Fruit fly (Drosophila melanogaster) whole organism, embryonic: ENCODE data around the gene CG9173.

Experiments
- B-H2 ChIP-seq: fragments of 200-800 bp; sonication (Bioruptor generic); optimal IDR thresholded peaks from 2 replicates; lab custom pipeline; 2018; ENCODE audit warnings: missing biosample characterization, mild to moderate bottlenecking, missing genetic modification characterization
- Bgb ChIP-seq: fragments of 200-800 bp; sonication (Bioruptor generic); IDR thresholded peaks from 2 replicates; pipeline ENCODE4 v1.3.6; 2022; ENCODE audit warnings: missing biosample characterization, missing genetic modification characterization; ENCODE audit not compliant: partially characterized antibody
- CG10321 ChIP-seq: fragments of 200-800 bp; sonication (Bioruptor generic); IDR thresholded peaks from 2 replicates; pipeline ENCODE4 v1.3.6; 2022; ENCODE audit warnings: missing biosample characterization, missing genetic modification characterization
- CG10979 ChIP-seq: fragments of 200-800 bp; sonication (Bioruptor generic); optimal IDR thresholded peaks from 2 replicates; lab custom pipeline; 2018; ENCODE audit warnings: missing biosample characterization, mild to moderate bottlenecking, missing genetic modification characterization, moderate library complexity
- CG11695 ChIP-seq: fragments of 200-800 bp; sonication (Bioruptor generic); IDR thresholded peaks from 3 replicates; pipeline ENCODE4 v1.3.6; 2022; ENCODE audit warnings: missing biosample characterization, missing genetic modification characterization
- CG12744 ChIP-seq: fragments of 200-800 bp; sonication (Bioruptor generic); optimal IDR thresholded peaks from 2 replicates; lab custom pipeline; 2016; ENCODE audit warnings: missing biosample characterization, missing genetic modification characterization
- CG13296 ChIP-seq: fragments of 200-800 bp; sonication (Bioruptor generic); optimal IDR thresholded peaks from 3 replicates; lab custom pipeline; 2018; ENCODE audit warnings: missing biosample characterization, mild to moderate bottlenecking, missing genetic modification characterization
- CG13424 ChIP-seq: fragments of 200-800 bp; sonication (Bioruptor generic); optimal IDR thresholded peaks from 2 replicates; lab custom pipeline; 2019; ENCODE audit warnings: missing biosample characterization, mild to moderate bottlenecking, missing genetic modification characterization, moderate library complexity
- CG1529 ChIP-seq: fragments of 200-800 bp; sonication (Bioruptor generic); optimal IDR thresholded peaks from 3 replicates; lab custom pipeline; 2018; ENCODE audit warnings: missing biosample characterization, missing genetic modification characterization
- CG30431 ChIP-seq: fragments of 200-800 bp; sonication (Bioruptor generic); optimal IDR thresholded peaks from 2 replicates; lab custom pipeline; 2017; ENCODE audit warnings: missing biosample characterization, missing genetic modification characterization
- CG32767 ChIP-seq: fragments of 200-800 bp; sonication (Bioruptor generic); IDR thresholded peaks from 2 replicates; pipeline ENCODE4 v1.3.6; 2022; ENCODE audit warnings: missing biosample characterization, missing genetic modification characterization
- CG33213 ChIP-seq: fragments of 200-800 bp; sonication (Bioruptor generic); optimal IDR thresholded peaks from 3 replicates; lab custom pipeline; 2016; ENCODE audit warnings: missing biosample characterization, missing genetic modification characterization
- CG3847 ChIP-seq: fragments of 200-800 bp; sonication (Bioruptor generic); IDR thresholded peaks from 2 replicates; pipeline ENCODE4 v1.3.6; 2022; ENCODE audit warnings: missing biosample characterization, missing genetic modification characterization
- CG3995 ChIP-seq: fragments of 200-800 bp; sonication (Bioruptor generic); optimal IDR thresholded peaks from 3 replicates; lab custom pipeline; 2016; ENCODE audit warnings: missing biosample characterization, missing genetic modification characterization
- CG42726 ChIP-seq: fragments of 200-800 bp; sonication (Bioruptor generic); IDR thresholded peaks from 2 replicates; pipeline ENCODE4 v1.3.6; 2022; ENCODE audit warnings: missing biosample characterization, missing genetic modification characterization; ENCODE audit not compliant: partially characterized antibody
- CG4282 ChIP-seq: fragments of 200-800 bp; sonication (Bioruptor generic); optimal IDR thresholded peaks from 2 replicates; lab custom pipeline; 2016; ENCODE audit warnings: missing biosample characterization, missing genetic modification characterization
- CG6689 ChIP-seq: fragments of 200-800 bp; sonication (Bioruptor generic); IDR thresholded peaks from 2 replicates; pipeline ENCODE4 v1.3.6; 2022; ENCODE audit warnings: missing biosample characterization, missing genetic modification characterization
- CG7745 ChIP-seq: fragments of 200-800 bp; sonication (Bioruptor generic); optimal IDR thresholded peaks from 2 replicates; lab custom pipeline; 2018; ENCODE audit warnings: missing biosample characterization, mild to moderate bottlenecking, missing genetic modification characterization, moderate library complexity
- CG7839 ChIP-seq: fragments of 200-800 bp; sonication (Bioruptor generic); optimal IDR thresholded peaks from 3 replicates; lab custom pipeline; 2018; ENCODE audit warnings: missing biosample characterization, mild to moderate bottlenecking, missing genetic modification characterization, moderate library complexity
- CG9215 ChIP-seq: fragments of 200-800 bp; sonication (Bioruptor generic); IDR thresholded peaks from 2 replicates; pipeline ENCODE4 v1.3.6; 2022; ENCODE audit warnings: missing biosample characterization, missing genetic modification characterization
- CG9797 ChIP-seq: fragments of 200-800 bp; sonication (Bioruptor generic); optimal IDR thresholded peaks from 3 replicates; lab custom pipeline; 2018; ENCODE audit warnings: missing biosample characterization, mild to moderate bottlenecking, missing genetic modification characterization
- Dad ChIP-seq: fragments of 200-800 bp; sonication (Bioruptor generic); optimal IDR thresholded peaks from 3 replicates; lab custom pipeline; 2016; ENCODE audit warnings: missing biosample characterization, missing genetic modification characterization
- H15 ChIP-seq: fragments of 200-800 bp; sonication (Bioruptor generic); IDR thresholded peaks from 3 replicates; pipeline ENCODE4 v1.3.6; 2022; ENCODE audit warnings: missing biosample characterization, missing genetic modification characterization
- HHEX ChIP-seq: fragments of 200-800 bp; sonication (Bioruptor generic); optimal IDR thresholded peaks from 3 replicates; lab custom pipeline; 2017; ENCODE audit warnings: missing biosample characterization, mild to moderate bottlenecking, missing genetic modification characterization, missing genetic modification reagents
- Hmr ChIP-seq: fragments of 200-800 bp; sonication (Bioruptor generic); optimal IDR thresholded peaks from 3 replicates; lab custom pipeline; 2017; ENCODE audit warnings: mild to moderate bottlenecking, missing biosample characterization, missing genetic modification reagents, missing genetic modification characterization
- Hr3 ChIP-seq: fragments of 200-800 bp; sonication (Bioruptor generic); optimal IDR thresholded peaks from 3 replicates; lab custom pipeline; 2016; ENCODE audit warnings: missing biosample characterization, missing genetic modification characterization
- PHDP ChIP-seq: fragments of 200-800 bp; sonication (Bioruptor generic); optimal IDR thresholded peaks from 3 replicates; lab custom pipeline; 2018; ENCODE audit warnings: missing biosample characterization, mild to moderate bottlenecking, missing genetic modification characterization, moderate library complexity
- TFAM ChIP-seq: fragments of 200-800 bp; sonication (Bioruptor generic); optimal IDR thresholded peaks from 2 replicates; lab custom pipeline; 2017; ENCODE audit warnings: missing biosample characterization, missing genetic modification characterization, inconsistent platforms
- ab ChIP-seq: fragments of 200-800 bp; sonication (Bioruptor generic); optimal IDR thresholded peaks from 2 replicates; lab custom pipeline; 2016; ENCODE audit warnings: missing biosample characterization, missing genetic modification characterization
- abd-A ChIP-seq: fragments of 200-800 bp; sonication (Bioruptor generic); optimal IDR thresholded peaks from 3 replicates; lab custom pipeline; 2019; ENCODE audit warnings: missing biosample characterization, mild to moderate bottlenecking, missing genetic modification characterization, moderate library complexity
- amos ChIP-seq: fragments of 200-800 bp; sonication (Bioruptor generic); IDR thresholded peaks from 2 replicates; pipeline ENCODE4 v1.3.6; 2022; ENCODE audit warnings: missing biosample characterization, missing genetic modification characterization; ENCODE audit not compliant: partially characterized antibody
- ara ChIP-seq: fragments of 200-800 bp; sonication (Bioruptor generic); IDR thresholded peaks from 2 replicates; pipeline ENCODE4 v1.3.6; 2022; ENCODE audit warnings: missing biosample characterization, missing genetic modification characterization
- chn ChIP-seq: fragments of 200-800 bp; sonication (Bioruptor generic); optimal IDR thresholded peaks from 2 replicates; lab custom pipeline; 2016; ENCODE audit warnings: missing biosample characterization, missing genetic modification characterization
- da ChIP-seq: fragments of 200-800 bp; sonication (Bioruptor generic); optimal IDR thresholded peaks from 2 replicates; lab custom pipeline; 2016; ENCODE audit warnings: missing biosample characterization, missing genetic modification characterization
- dati ChIP-seq: fragments of 200-800 bp; sonication (Bioruptor generic); IDR thresholded peaks from 2 replicates; pipeline ENCODE4 v1.3.6; 2022; ENCODE audit warnings: missing biosample characterization, missing genetic modification characterization
- dmrt99B ChIP-seq: fragments of 200-800 bp; sonication (Bioruptor generic); optimal IDR thresholded peaks from 2 replicates; lab custom pipeline; 2018; ENCODE audit warnings: missing biosample characterization, mild to moderate bottlenecking, missing genetic modification characterization, moderate library complexity
- en ChIP-seq: fragments of 200-800 bp; sonication (Bioruptor generic); optimal IDR thresholded peaks from 2 replicates; lab custom pipeline; 2016; ENCODE audit warnings: missing biosample characterization, missing genetic modification characterization
- exex ChIP-seq: fragments of 200-800 bp; sonication (Bioruptor generic); optimal IDR thresholded peaks from 4 replicates; lab custom pipeline; 2018; ENCODE audit warnings: missing biosample characterization, mild to moderate bottlenecking, missing genetic modification characterization, moderate library complexity
- fd3F ChIP-seq: fragments of 200-800 bp; sonication (Bioruptor generic); optimal IDR thresholded peaks from 2 replicates; lab custom pipeline; 2018; ENCODE audit warnings: missing biosample characterization, mild to moderate bottlenecking, missing genetic modification characterization, moderate library complexity
- fu2 ChIP-seq: fragments of 200-800 bp; sonication (Bioruptor generic); optimal IDR thresholded peaks from 2 replicates; lab custom pipeline; 2016; ENCODE audit warnings: missing biosample characterization, missing genetic modification characterization
- gt ChIP-seq: fragments of 200-800 bp; sonication (Bioruptor generic); IDR thresholded peaks from 2 replicates; pipeline ENCODE4 v1.3.6; 2022; ENCODE audit warnings: missing biosample characterization, missing genetic modification characterization
- hbn ChIP-seq: fragments of 200-800 bp; sonication (Bioruptor generic); IDR thresholded peaks from 2 replicates; pipeline ENCODE4 v1.3.6; 2022; ENCODE audit warnings: missing biosample characterization, missing genetic modification characterization; ENCODE audit not compliant: partially characterized antibody
- jing ChIP-seq: fragments of 200-800 bp; sonication (Bioruptor generic); optimal IDR thresholded peaks from 2 replicates; lab custom pipeline; 2018; ENCODE audit warnings: missing biosample characterization, mild to moderate bottlenecking, missing genetic modification characterization
- nerfin-1 ChIP-seq: fragments of 200-800 bp; sonication (Bioruptor generic); optimal IDR thresholded peaks from 3 replicates; lab custom pipeline; 2019; ENCODE audit warnings: missing biosample characterization, mild to moderate bottlenecking, missing genetic modification characterization, moderate library complexity
- nmo ChIP-seq: fragments of 200-800 bp; sonication (Bioruptor generic); optimal IDR thresholded peaks from 2 replicates; lab custom pipeline; 2018; ENCODE audit warnings: missing biosample characterization, mild to moderate bottlenecking, missing genetic modification characterization, moderate library complexity
- pb ChIP-seq: fragments of 200-800 bp; sonication (Bioruptor generic); optimal IDR thresholded peaks from 3 replicates; lab custom pipeline; 2016; ENCODE audit warnings: missing biosample characterization, missing genetic modification characterization
- phol ChIP-seq: fragments of 200-800 bp; sonication (Bioruptor generic); optimal IDR thresholded peaks from 3 replicates; lab custom pipeline; 2018; ENCODE audit warnings: missing biosample characterization, mild to moderate bottlenecking, missing genetic modification characterization, moderate library complexity
- stwl ChIP-seq: fragments of 200-800 bp; sonication (Bioruptor generic); optimal IDR thresholded peaks from 3 replicates; lab custom pipeline; 2018; ENCODE audit warnings: missing biosample characterization, mild to moderate bottlenecking, missing genetic modification characterization, moderate library complexity
- tll ChIP-seq, 2 experiments: fragments of 200-800 bp in 1 of 2; fragments of >200 bp in 1 of 2; sonication (Bioruptor generic) in 1 of 2; optimal IDR thresholded peaks; 2 replicates each; lab custom pipeline; 2017 to 2019; ENCODE audit warnings: missing biosample characterization in 2 of 2, missing genetic modification characterization in 2 of 2, mild to moderate bottlenecking in 1 of 2, moderate library complexity in 1 of 2
- unc-4 ChIP-seq: fragments of 200-800 bp; sonication (Bioruptor generic); IDR thresholded peaks from 2 replicates; pipeline ENCODE4 v1.3.6; 2022; ENCODE audit warnings: missing biosample characterization, missing genetic modification characterization; ENCODE audit not compliant: partially characterized antibody

The CG9173 gene

dm6 chr3L:1442906-1443305 lies 19.6 kb upstream of the CG9173 start (continued):
- TF ChIP-seq CG7839 (tag; lab: Kevin White, UChicago) = peak; percentile 89
- peak; percentile 82 for TF ChIP-seq Hr3 (GFP tag; lab: Kevin White, UChicago)
- TF ChIP-seq CG7745 (tag; lab: Kevin White, UChicago) = peak; percentile 84
- TF ChIP-seq CG1529 (GFP tag; lab: Kevin White, UChicago) = peak; percentile 89
- peak; percentile 70 for TF ChIP-seq ab
- peak; percentile 75 for TF ChIP-seq CG32767 (GFP tag; lab: Robert Waterston, UW)
- TF ChIP-seq tll (GFP tag; optimal IDR thresholded peaks at IDR 0.05; lab: Kevin White, UChicago) = no peak
- peak; percentile 90 for TF ChIP-seq phol (tag; lab: Kevin White, UChicago)
- no peak for TF ChIP-seq CG4282 (GFP tag; lab: Kevin White, UChicago)
- TF ChIP-seq hbn = no peak
- TF ChIP-seq ara = peak; percentile 98
- peak; percentile 76 for TF ChIP-seq jing
- TF ChIP-seq HHEX (GFP tag; lab: Kevin White, UChicago) = peak; percentile 64
- peak; percentile 61 for TF ChIP-seq CG12744 (GFP tag; lab: Kevin White, UChicago)
- TF ChIP-seq unc-4 (GFP tag; lab: Robert Waterston, UW) = no peak
- TF ChIP-seq CG33213 (GFP tag; lab: Kevin White, UChicago) = peak; percentile 64
- TF ChIP-seq CG30431 (GFP tag; lab: Kevin White, UChicago) = peak; percentile 88
- TF ChIP-seq PHDP = peak; percentile 85
- no peak for TF ChIP-seq amos (GFP tag; lab: Robert Waterston, UW)
- TF ChIP-seq dmrt99B (tag; lab: Kevin White, UChicago) = peak; percentile 81
- peak; percentile 50 for TF ChIP-seq abd-A (tag; lab: Kevin White, UChicago)
- no peak for TF ChIP-seq Hmr (GFP tag; lab: Kevin White, UChicago)
- peak; percentile 49 for TF ChIP-seq da (GFP tag; lab: Kevin White, UChicago)
- TF ChIP-seq CG9215 (GFP tag; lab: Robert Waterston, UW) = no peak; the same call in 1 of the 2 replicates
- peak; percentile 56 for TF ChIP-seq en (GFP tag; lab: Kevin White, UChicago)
- TF ChIP-seq Dad = peak; percentile 61
- 0 out of 2 replicates have a peak, but pooled peaks have one; percentile 7 for TF ChIP-seq Bgb (GFP tag; lab: Robert Waterston, UW)
- no peak for TF ChIP-seq exex (tag; lab: Kevin White, UChicago)
- TF ChIP-seq dati (GFP tag; lab: Robert Waterston, UW) = peak; percentile 80
- TF ChIP-seq fd3F (GFP tag; lab: Kevin White, UChicago) = no peak
- TF ChIP-seq fu2 (GFP tag; lab: Kevin White, UChicago) = no peak
- peak; percentile 96 for TF ChIP-seq CG10979 (tag; lab: Kevin White, UChicago)
- TF ChIP-seq CG10321 (GFP tag; lab: Robert Waterston, UW) = no peak
- no peak for TF ChIP-seq CG42726
- TF ChIP-seq CG13424 (tag; lab: Kevin White, UChicago) = peak; percentile 89
- TF ChIP-seq nerfin-1 (tag; lab: Kevin White, UChicago) = peak; percentile 88
- TF ChIP-seq CG13296 (GFP tag; lab: Kevin White, UChicago) = no peak
- peak; percentile 46 for TF ChIP-seq CG3847 (GFP tag; lab: Robert Waterston, UW)
- peak; percentile 48 for TF ChIP-seq TFAM (GFP tag; lab: Kevin White, UChicago)
- TF ChIP-seq CG6689 (GFP tag; lab: Robert Waterston, UW) = peak; percentile 93
- TF ChIP-seq CG11695 (GFP tag; lab: Robert Waterston, UW) = peak; percentile 79; the same call in 2 of the 3 replicates
- TF ChIP-seq B-H2 (GFP tag; lab: Kevin White, UChicago) = no peak
- TF ChIP-seq H15 = peak; percentile 92
- TF ChIP-seq CG9797 (GFP tag; lab: Kevin White, UChicago) = peak; percentile 5
- TF ChIP-seq chn (GFP tag; lab: Kevin White, UChicago) = peak; percentile 94
- peak; percentile 60 for TF ChIP-seq stwl
- TF ChIP-seq pb (GFP tag; lab: Kevin White, UChicago) = no peak
- TF ChIP-seq gt (GFP tag; lab: Robert Waterston, UW) = peak; percentile 84
- no peak for TF ChIP-seq CG3995 (GFP tag; lab: Kevin White, UChicago)
- TF ChIP-seq nmo = peak; percentile 95
